Worm (Caenorhabditis elegans) whole organism, late embryonic: ENCODE results near the gene F41G3.19.

Experiments used
- C08G9.2 ChIP-seq: sonication (generic microtip); optimal IDR thresholded peaks from 2 replicates; lab custom pipeline; 2016; ENCODE audit warnings: mild to moderate bottlenecking, missing genetic modification characterization, moderate library complexity, missing compliant biosample characterization
- C38D4.7 ChIP-seq: fragments of 200-800 bp; sonication (Bioruptor generic); optimal IDR thresholded peaks from 2 replicates; lab custom pipeline; 2018; ENCODE audit warnings: mild to moderate bottlenecking, missing genetic modification characterization, moderate library complexity, missing compliant biosample characterization
- F13H6.1 ChIP-seq: sonication (generic microtip); optimal IDR thresholded peaks from 2 replicates; lab custom pipeline; 2016; ENCODE audit warnings: missing genetic modification characterization, missing compliant biosample characterization
- T23F11.4 ChIP-seq: fragments of 200-800 bp; sonication (Bioruptor generic); optimal IDR thresholded peaks from 2 replicates; lab custom pipeline; 2018; ENCODE audit warnings: mild to moderate bottlenecking, missing genetic modification characterization, missing compliant biosample characterization
- Y22D7AL.16 ChIP-seq: sonication (generic microtip); optimal IDR thresholded peaks from 2 replicates; lab custom pipeline; 2016; ENCODE audit warnings: missing genetic modification characterization, missing compliant biosample characterization
- ceh-14 ChIP-seq: sonication (generic microtip); optimal IDR thresholded peaks from 2 replicates; lab custom pipeline; 2016; ENCODE audit warnings: missing genotype, missing genetic modification characterization, missing compliant biosample characterization
- ceh-18 ChIP-seq: sonication (generic microtip); optimal IDR thresholded peaks from 2 replicates; lab custom pipeline; 2016; ENCODE audit warnings: missing genetic modification characterization, missing compliant biosample characterization
- ceh-19 ChIP-seq: fragments of 200-800 bp; sonication (Bioruptor generic); optimal IDR thresholded peaks from 2 replicates; lab custom pipeline; 2018; ENCODE audit warnings: mild to moderate bottlenecking, missing genetic modification characterization, missing compliant biosample characterization
- ceh-22 ChIP-seq: sonication (generic microtip); optimal IDR thresholded peaks from 2 replicates; lab custom pipeline; 2017; ENCODE audit warnings: missing biosample characterization, missing genetic modification characterization
- ceh-24 ChIP-seq: sonication (generic microtip); optimal IDR thresholded peaks from 2 replicates; lab custom pipeline; 2016; ENCODE audit warnings: mild to moderate bottlenecking, missing genetic modification characterization, missing compliant biosample characterization
- ceh-30 ChIP-seq: fragments of 150-350 bp; optimal IDR thresholded peaks from 2 replicates; lab custom pipeline; 2014; ENCODE audit warnings: missing biosample characterization, missing genetic modification characterization
- ceh-31 ChIP-seq: sonication (generic microtip); optimal IDR thresholded peaks from 2 replicates; lab custom pipeline; 2016; ENCODE audit warnings: missing genetic modification characterization, missing compliant biosample characterization
- ceh-34 ChIP-seq: sonication (generic microtip); optimal IDR thresholded peaks from 2 replicates; lab custom pipeline; 2016; ENCODE audit warnings: mild to moderate bottlenecking, missing genetic modification characterization, missing compliant biosample characterization
- ceh-48 ChIP-seq: sonication (generic microtip); optimal IDR thresholded peaks from 2 replicates; lab custom pipeline; 2016; ENCODE audit warnings: missing genetic modification characterization, inconsistent platforms, missing compliant biosample characterization
- ceh-6 ChIP-seq: fragments of 200-800 bp; sonication (Bioruptor generic); optimal IDR thresholded peaks from 2 replicates; lab custom pipeline; 2018; ENCODE audit warnings: mild to moderate bottlenecking, missing genetic modification characterization, missing compliant biosample characterization
- ceh-9 ChIP-seq: sonication (generic microtip); optimal IDR thresholded peaks from 2 replicates; lab custom pipeline; 2016; ENCODE audit warnings: mild to moderate bottlenecking, missing genetic modification characterization, inconsistent platforms, missing compliant biosample characterization
- dmd-4 ChIP-seq: sonication (generic microtip); optimal IDR thresholded peaks from 2 replicates; lab custom pipeline; 2016; ENCODE audit warnings: borderline replicate concordance, missing genetic modification characterization, missing compliant biosample characterization
- elt-2 ChIP-seq: sonication (generic microtip); optimal IDR thresholded peaks from 2 replicates; lab custom pipeline; 2016; ENCODE audit warnings: missing genetic modification reagents, missing genetic modification characterization, missing compliant biosample characterization
- elt-4 ChIP-seq: sonication (generic microtip); optimal IDR thresholded peaks from 2 replicates; lab custom pipeline; 2016; ENCODE audit warnings: missing genetic modification characterization, missing compliant biosample characterization
- ets-4 ChIP-seq: sonication (generic microtip); optimal IDR thresholded peaks from 2 replicates; lab custom pipeline; 2016; ENCODE audit warnings: missing genetic modification characterization, missing compliant biosample characterization
- fax-1 ChIP-seq: sonication (generic microtip); optimal IDR thresholded peaks from 2 replicates; lab custom pipeline; 2016; ENCODE audit warnings: missing genotype, missing genetic modification characterization, missing compliant biosample characterization
- fkh-6 ChIP-seq: sonication (generic microtip); optimal IDR thresholded peaks from 2 replicates; lab custom pipeline; 2016; ENCODE audit warnings: missing genetic modification characterization, missing compliant biosample characterization
- gmeb-2 ChIP-seq: sonication (generic microtip); optimal IDR thresholded peaks from 2 replicates; lab custom pipeline; 2016; ENCODE audit warnings: missing genetic modification characterization, inconsistent platforms, missing compliant biosample characterization
- hlh-15 ChIP-seq: sonication (generic microtip); optimal IDR thresholded peaks from 2 replicates; lab custom pipeline; 2016; ENCODE audit warnings: missing genetic modification characterization, missing compliant biosample characterization
- hlh-6 ChIP-seq: sonication (generic microtip); optimal IDR thresholded peaks from 2 replicates; lab custom pipeline; 2016; ENCODE audit warnings: missing genotype, missing genetic modification characterization, missing compliant biosample characterization
- hlh-8 ChIP-seq: sonication (generic microtip); optimal IDR thresholded peaks from 2 replicates; lab custom pipeline; 2016; ENCODE audit warnings: missing genotype, missing genetic modification characterization, missing compliant biosample characterization
- madf-2 ChIP-seq: sonication (generic microtip); optimal IDR thresholded peaks from 2 replicates; lab custom pipeline; 2017; ENCODE audit warnings: missing genetic modification characterization, missing compliant biosample characterization
- nfya-1 ChIP-seq: sonication (generic microtip); optimal IDR thresholded peaks from 2 replicates; lab custom pipeline; 2017; ENCODE audit warnings: missing genetic modification characterization, mild to moderate bottlenecking, missing compliant biosample characterization, antibody characterized with exemption, moderate library complexity
- nhr-232 ChIP-seq: sonication (generic microtip); optimal IDR thresholded peaks from 2 replicates; lab custom pipeline; 2016; ENCODE audit warnings: missing genetic modification characterization, missing compliant biosample characterization
- npax-4 ChIP-seq: sonication (generic microtip); optimal IDR thresholded peaks from 2 replicates; lab custom pipeline; 2016; ENCODE audit warnings: missing genetic modification characterization, missing compliant biosample characterization
- odd-2 ChIP-seq: sonication (generic microtip); optimal IDR thresholded peaks from 2 replicates; lab custom pipeline; 2017; ENCODE audit warnings: antibody characterized with exemption, mild to moderate bottlenecking, missing genetic modification characterization, missing compliant biosample characterization
- pag-3 ChIP-seq: sonication (generic microtip); optimal IDR thresholded peaks from 2 replicates; lab custom pipeline; 2016; ENCODE audit warnings: missing compliant biosample characterization, missing genetic modification characterization, borderline replicate concordance
- pat-9 ChIP-seq: fragments of 200-800 bp; sonication (Bioruptor generic); optimal IDR thresholded peaks from 2 replicates; lab custom pipeline; 2018; ENCODE audit warnings: mild to moderate bottlenecking, missing genetic modification characterization, moderate library complexity, missing compliant biosample characterization
- pha-2 ChIP-seq: sonication (generic microtip); optimal IDR thresholded peaks from 2 replicates; lab custom pipeline; 2017; ENCODE audit warnings: mild to moderate bottlenecking, missing genetic modification characterization, missing compliant biosample characterization
- pha-4 ChIP-seq: fragments of 150-350 bp; optimal IDR thresholded peaks from 2 replicates; lab custom pipeline; 2018; ENCODE audit warnings: missing biosample characterization, missing genetic modification reagents, missing genetic modification characterization
- ref-2 ChIP-seq: sonication (generic microtip); optimal IDR thresholded peaks from 2 replicates; lab custom pipeline; 2016; ENCODE audit warnings: missing genetic modification characterization, missing compliant biosample characterization
- rnt-1 ChIP-seq: sonication (generic microtip); optimal IDR thresholded peaks from 2 replicates; lab custom pipeline; 2016; ENCODE audit warnings: missing genetic modification characterization, missing compliant biosample characterization
- sox-4 ChIP-seq: sonication (generic microtip); optimal IDR thresholded peaks from 2 replicates; lab custom pipeline; 2017; ENCODE audit warnings: mild to moderate bottlenecking, missing genetic modification characterization, inconsistent platforms, missing compliant biosample characterization
- tbx-2 ChIP-seq: sonication (generic microtip); optimal IDR thresholded peaks from 2 replicates; lab custom pipeline; 2016; ENCODE audit warnings: missing genetic modification characterization, missing compliant biosample characterization
- tbx-7 ChIP-seq: sonication (generic microtip); optimal IDR thresholded peaks from 2 replicates; lab custom pipeline; 2016; ENCODE audit warnings: missing genotype, missing genetic modification characterization, missing compliant biosample characterization
- unc-3 ChIP-seq, 2 experiments: fragments of 200-800 bp in 1 of 2; sonication (Bioruptor generic) in 1 of 2; sonication (generic microtip) in 1 of 2; conservative IDR thresholded peaks in 1 of 2; optimal IDR thresholded peaks in 1 of 2; 2 replicates each; pipeline versions ENCODE4 v1.3.6 to Lab custom; 2016 to 2022; ENCODE audit warnings: missing compliant biosample characterization in 2 of 2, missing genetic modification characterization in 2 of 2, missing genetic modification reagents in 1 of 2
- unc-55 ChIP-seq: sonication (generic microtip); optimal IDR thresholded peaks from 2 replicates; lab custom pipeline; 2017; ENCODE audit warnings: missing biosample characterization, missing genetic modification reagents, missing genetic modification characterization
- zip-5 ChIP-seq: sonication (generic microtip); optimal IDR thresholded peaks from 2 replicates; lab custom pipeline; 2016; ENCODE audit warnings: missing genetic modification characterization, missing compliant biosample characterization
- ztf-16 ChIP-seq: sonication (generic microtip); optimal IDR thresholded peaks from 2 replicates; lab custom pipeline; 2017; ENCODE audit warnings: missing genetic modification characterization, missing compliant biosample characterization

F41G3.19 gene

ce11 chrII:6782738-6783163 lies 30.8 kb upstream of the F41G3.19 start:
- TF ChIP-seq ceh-34 (tag; lab: Kevin White, UChicago) (peak; percentile 36), madf-2 (tag; lab: Kevin White, UChicago) (peak; percentile 2), C38D4.7 (GFP tag; lab: Kevin White, UChicago) (peak; percentile 24), F13H6.1 (tag; lab: Kevin White, UChicago) (no peak), ceh-31 (tag; lab: Kevin White, UChicago) (peak; percentile 3), ceh-9 (tag; lab: Kevin White, UChicago) (no peak), ets-4 (tag; lab: Kevin White, UChicago) (no peak), tbx-2 (tag; lab: Kevin White, UChicago) (peak; percentile 32), ceh-24 (tag; lab: Kevin White, UChicago) (no peak), ceh-48 (peak; percentile 29), Y22D7AL.16 (tag; lab: Kevin White, UChicago) (no peak)

ce11 chrII:6781983-6782382 lies 30.1 kb upstream of the F41G3.19 start:
- TF ChIP-seq pat-9 (tag; lab: Kevin White, UChicago) = no peak
- no peak for TF ChIP-seq ceh-14
- no peak for TF ChIP-seq dmd-4 (tag; lab: Kevin White, UChicago)
- no peak for TF ChIP-seq nhr-232 (tag; lab: Kevin White, UChicago)
- TF ChIP-seq tbx-2 (tag; lab: Kevin White, UChicago) = no peak

ce11 chrII:6781231-6781630 lies 29.3 kb upstream of the F41G3.19 start:
- peak; percentile 64 for TF ChIP-seq elt-2 (tag; lab: Kevin White, UChicago)
- no peak for TF ChIP-seq ceh-22 (tag; lab: Kevin White, UChicago)
- TF ChIP-seq hlh-15 (tag; lab: Kevin White, UChicago) = no peak

- TF ChIP-seq gmeb-2 (no peak), elt-4 (no peak), ceh-19 (GFP tag; lab: Kevin White, UChicago) (no peak), rnt-1 (no peak), pha-4 (tag; lab: Kevin White, UChicago) (no peak), ets-4 (tag; lab: Kevin White, UChicago) (no peak), ref-2 (tag; lab: Kevin White, UChicago) (no peak), sox-4 (tag; lab: Kevin White, UChicago) (no peak), dmd-4 (tag; lab: Kevin White, UChicago) (no peak), ztf-16 (tag; lab: Kevin White, UChicago) (no peak), C38D4.7 (GFP tag; lab: Kevin White, UChicago) (no peak), pag-3 (tag; lab: Kevin White, UChicago) (no peak), T23F11.4 (GFP tag; lab: Kevin White, UChicago) (no peak), pha-2 (no peak), fkh-6 (tag; lab: Kevin White, UChicago) (no peak), tbx-7 (no peak), unc-55 (no peak), nfya-1 (no peak)
Measured at ce11 chrII:6779104-6779503, 27.2 kb upstream of the F41G3.19 start, which contains the start of gene T13C2.7. Gene T13C2.7 (plus strand): TSS chrII:6779404.

- TF ChIP-seq hlh-8 (tag; lab: Kevin White, UChicago) (peak; percentile 72), npax-4 (tag; lab: Kevin White, UChicago) (no peak), hlh-6 (tag; lab: Kevin White, UChicago) (no peak), pat-9 (tag; lab: Kevin White, UChicago) (no peak), ceh-30 (no peak), ceh-31 (tag; lab: Kevin White, UChicago) (peak; percentile 88), ceh-6 (no peak), dmd-4 (tag; lab: Kevin White, UChicago) (no peak), pha-4 (tag; lab: Kevin White, UChicago) (no peak), ets-4 (tag; lab: Kevin White, UChicago) (peak; percentile 67), C08G9.2 (tag; lab: Kevin White, UChicago) (peak; percentile 83), ceh-14 (peak; percentile 22), unc-3 (GFP tag; conservative IDR thresholded peaks at IDR 0.05; lab: Robert Waterston, UW) (no peak), unc-3 (tag; optimal IDR thresholded peaks at IDR 0.05; lab: Kevin White, UChicago) (no peak), odd-2 (tag; lab: Kevin White, UChicago) (no peak), fax-1 (tag; lab: Kevin White, UChicago) (no peak), ceh-18 (tag; lab: Kevin White, UChicago) (no peak), zip-5 (tag; lab: Kevin White, UChicago) (peak; percentile 59), madf-2 (tag; lab: Kevin White, UChicago) (no peak)
Measured at ce11 chrII:6776418-6777034, 24.6 kb upstream of the F41G3.19 start, which contains the start of gene ssup-72. Gene ssup-72 (plus strand): TSS chrII:6776598.
